Fruit fly (Drosophila melanogaster): ENCODE measurements around the gene kuz.

DNA sequence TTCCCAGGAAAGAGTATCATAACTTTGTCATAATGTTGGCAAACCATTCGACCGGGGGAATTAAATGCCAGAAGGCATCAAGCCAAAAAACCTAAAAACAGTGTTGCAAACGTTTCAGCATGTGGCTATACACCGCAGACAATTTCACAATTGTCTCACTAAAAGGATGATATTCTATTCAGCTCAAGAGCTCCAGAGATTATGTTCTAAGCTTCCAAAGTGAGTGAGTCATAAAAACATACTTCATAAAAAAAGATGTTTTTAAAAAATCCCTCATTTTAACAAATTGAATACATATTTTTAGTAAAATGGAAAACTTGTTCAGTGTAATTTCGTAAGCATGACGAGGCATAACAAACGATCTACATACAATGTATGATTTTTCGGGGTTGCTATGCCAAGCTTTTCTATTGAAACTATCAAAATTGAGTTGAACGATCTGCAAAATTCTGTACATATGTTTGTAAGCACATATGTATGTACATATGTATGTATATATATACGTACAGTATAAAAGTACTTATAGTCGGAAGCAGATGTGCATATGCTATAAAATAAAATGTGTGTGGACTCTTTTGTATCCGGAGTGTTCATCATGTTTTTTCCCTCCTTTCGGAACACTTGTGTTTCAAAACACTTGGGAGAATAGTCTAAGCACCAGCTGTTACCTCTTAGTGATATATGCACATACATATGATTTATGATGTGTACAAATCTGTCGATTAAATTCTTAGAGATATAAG, 34.8 kb upstream of the kuz start:
- TF ChIP-seq usp (GFP tag; optimal IDR thresholded peaks at IDR 0.05) (no peak), psq (GFP tag; optimal IDR thresholded peaks at IDR 0.05) (no peak)

Data from whole organism, wandering third instar larva.